Worm (Caenorhabditis elegans) whole organism, L3 larva: Measurements from ENCODE around the gene K12H6.7.

Experiments used
- R02D3.7 ChIP-seq: fragments of 150-350 bp; optimal IDR thresholded peaks from 2 replicates; lab custom pipeline; 2014; ENCODE audit warnings: missing biosample characterization, missing genetic modification characterization
- elt-1 ChIP-seq: fragments of 150-350 bp; optimal IDR thresholded peaks from 2 replicates; lab custom pipeline; 2014; ENCODE audit warnings: missing biosample characterization, missing genetic modification characterization
- hmg-11 ChIP-seq: sonication (generic microtip); optimal IDR thresholded peaks from 2 replicates; lab custom pipeline; 2016; ENCODE audit warnings: missing genetic modification characterization, missing compliant biosample characterization
- lin-39 ChIP-seq: fragments of 150-350 bp; optimal IDR thresholded peaks from 2 replicates; lab custom pipeline; 2018; ENCODE audit warnings: missing biosample characterization, missing genetic modification reagents, missing genetic modification characterization
- mdl-1 ChIP-seq: fragments of 150-350 bp; optimal IDR thresholded peaks from 2 replicates; lab custom pipeline; 2014; ENCODE audit warnings: missing biosample characterization, missing genetic modification characterization
- nhr-11 ChIP-seq: fragments of 150-350 bp; optimal IDR thresholded peaks from 2 replicates; lab custom pipeline; 2014; ENCODE audit warnings: missing biosample characterization, missing genetic modification characterization
- nhr-23 ChIP-seq: fragments of 150-350 bp; optimal IDR thresholded peaks from 2 replicates; lab custom pipeline; 2014; ENCODE audit warnings: missing biosample characterization, missing genetic modification reagents, missing genetic modification characterization
- nhr-237 ChIP-seq: fragments of 150-350 bp; optimal IDR thresholded peaks from 2 replicates; lab custom pipeline; 2014; ENCODE audit warnings: missing biosample characterization, missing genetic modification characterization
- nhr-67 ChIP-seq: fragments of 150-350 bp; optimal IDR thresholded peaks from 2 replicates; lab custom pipeline; 2014; ENCODE audit warnings: missing biosample characterization, missing genetic modification characterization
- pha-4 ChIP-seq: fragments of 150-350 bp; optimal IDR thresholded peaks from 2 replicates; lab custom pipeline; 2014; ENCODE audit warnings: missing biosample characterization, missing genetic modification reagents, missing genetic modification characterization
- zag-1 ChIP-seq: fragments of 150-350 bp; optimal IDR thresholded peaks from 2 replicates; lab custom pipeline; 2014; ENCODE audit warnings: missing biosample characterization, missing genetic modification characterization

- TF ChIP-seq R02D3.7 = no peak
- no peak for TF ChIP-seq nhr-23
- no peak for TF ChIP-seq mdl-1 (tag; lab: Kevin White, UChicago)
- no peak for TF ChIP-seq lin-39 (tag; lab: Kevin White, UChicago)
- no peak for TF ChIP-seq nhr-11 (tag; lab: Kevin White, UChicago)
- TF ChIP-seq elt-1 (tag; lab: Kevin White, UChicago) = no peak
- TF ChIP-seq pha-4 (tag; lab: Kevin White, UChicago) = peak; percentile 86
- TF ChIP-seq hmg-11 (tag; lab: Kevin White, UChicago) = no peak
- TF ChIP-seq zag-1 (tag; lab: Kevin White, UChicago) = no peak
- no peak for TF ChIP-seq nhr-67 (tag; lab: Kevin White, UChicago)
- TF ChIP-seq nhr-237 (tag; lab: Kevin White, UChicago) = no peak
Measured at ce11 chrII:2834105-2834504, 2.6 kb downstream of the K12H6.7 start.
